Fruit fly (Drosophila melanogaster): Measurements from ENCODE around the gene CG15322.
"Not testable (repeated sequence)": the region's sequence is repeated elsewhere in the genome, so short reads cannot be mapped to it uniquely, and the experiment has no call there.

dm6 chrX:20094098-20094497, 39.3 kb upstream of the CG15322 start, which contains the start of gene Or19b:
- not testable (repeated sequence) for TF ChIP-seq CTCF, CG8478 (optimal IDR thresholded peaks at IDR 0.05)

Measured in S2 (cell line).